Fruit fly (Drosophila melanogaster): ENCODE data around the gene tHMG2.

The tHMG2 gene

DNA sequence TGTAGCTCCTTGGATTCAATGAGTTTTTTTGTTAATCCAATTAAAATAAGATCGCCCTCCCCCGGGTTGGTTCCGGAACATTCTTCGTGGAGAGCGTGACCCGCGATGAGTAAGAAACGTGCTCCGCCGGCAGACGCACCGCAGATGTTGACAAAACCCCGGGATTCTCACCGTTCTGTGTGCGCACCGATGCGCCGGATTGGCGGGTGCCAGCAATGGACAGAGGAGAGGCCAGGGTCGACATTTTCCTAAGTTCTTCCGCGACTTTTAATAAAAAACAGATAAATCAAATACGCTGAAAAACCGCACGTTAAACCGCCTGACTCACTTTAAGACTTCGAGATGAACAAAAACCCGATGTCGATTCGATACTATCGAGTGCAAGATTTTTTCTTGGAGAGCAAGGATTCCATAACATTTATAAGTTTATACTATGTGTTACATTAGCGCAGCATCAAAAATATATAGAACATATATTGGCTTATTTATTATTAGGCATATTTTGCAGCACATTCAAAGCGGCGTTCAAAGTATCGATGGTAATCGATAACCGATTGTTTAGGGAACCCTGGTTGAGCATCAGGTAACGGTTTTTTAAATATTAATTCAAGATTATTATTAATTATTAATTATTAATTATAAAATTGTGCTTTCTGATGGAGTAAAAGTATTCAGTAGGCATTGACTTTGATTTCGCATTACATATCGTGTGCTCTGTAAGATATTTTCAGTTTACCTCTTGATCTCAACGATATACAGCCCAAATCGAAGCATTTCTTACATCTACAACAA is 1.5 kb upstream of the tHMG2 start, which contains the start of the genes CCT1 and tHMG1 (continued):
- no peak for TF ChIP-seq Meics (GFP tag; optimal IDR thresholded peaks at IDR 0.05)
- TF ChIP-seq sc (optimal IDR thresholded peaks at IDR 0.05) = no peak
- TF ChIP-seq sc (GFP tag; optimal IDR thresholded peaks at IDR 0.05) = no peak
- TF ChIP-seq Dp (GFP tag; optimal IDR thresholded peaks at IDR 0.05) = peak; percentile 73
- TF ChIP-seq en (GFP tag; optimal IDR thresholded peaks at IDR 0.05) = no peak
- TF ChIP-seq slp2 (GFP tag; optimal IDR thresholded peaks at IDR 0.05) = no peak
- no peak for TF ChIP-seq CG16863 (GFP tag; optimal IDR thresholded peaks at IDR 0.05)
- TF ChIP-seq CG10267 (tag; optimal IDR thresholded peaks at IDR 0.05) = peak; percentile 42
- TF ChIP-seq CG8388 (GFP tag; optimal IDR thresholded peaks at IDR 0.05) = no peak
- TF ChIP-seq Fer1 (GFP tag; optimal IDR thresholded peaks at IDR 0.05) = no peak
- no peak for TF ChIP-seq CG12942 (GFP tag; optimal IDR thresholded peaks at IDR 0.05)
- TF ChIP-seq CG14965 (GFP tag; optimal IDR thresholded peaks at IDR 0.05; ENCODE audit: borderline replicate concordance) = no peak
- 0 out of 2 replicates have a peak, but pooled peaks have one; percentile 21 for TF ChIP-seq Nf-YA (GFP tag; IDR thresholded peaks at IDR 0.05)
- TF ChIP-seq toy (GFP tag; IDR thresholded peaks at IDR 0.05) = no peak
- no peak for TF ChIP-seq maf-S (GFP tag; optimal IDR thresholded peaks at IDR 0.05)
- TF ChIP-seq cad (GFP tag; optimal IDR thresholded peaks at IDR 0.05) = no peak
- no peak for TF ChIP-seq HLH54F (GFP tag; optimal IDR thresholded peaks at IDR 0.05)
- no peak for TF ChIP-seq CG17359 (tag; optimal IDR thresholded peaks at IDR 0.05)
- TF ChIP-seq CG7928 (GFP tag; optimal IDR thresholded peaks at IDR 0.05) = peak; percentile 93
- no peak for TF ChIP-seq pum (GFP tag; optimal IDR thresholded peaks at IDR 0.05)
- no peak for TF ChIP-seq p53 (GFP tag; optimal IDR thresholded peaks at IDR 0.05)
- TF ChIP-seq CG1647 (GFP tag; optimal IDR thresholded peaks at IDR 0.05) = no peak
- TF ChIP-seq al (GFP tag; IDR thresholded peaks at IDR 0.05) = no peak
- peak; percentile 57 for TF ChIP-seq CG2712 (tag; optimal IDR thresholded peaks at IDR 0.05)
- TF ChIP-seq CG10565 (GFP tag; optimal IDR thresholded peaks at IDR 0.05) = no peak
- TF ChIP-seq Nf-YB (GFP tag; optimal IDR thresholded peaks at IDR 0.05) = no peak
- TF ChIP-seq CG13624 (GFP tag; optimal IDR thresholded peaks at IDR 0.05) = no peak
- no peak for TF ChIP-seq dati (GFP tag; IDR thresholded peaks at IDR 0.05)
- no peak for TF ChIP-seq tup (GFP tag; optimal IDR thresholded peaks at IDR 0.05)
- TF ChIP-seq CG11723 (GFP tag; optimal IDR thresholded peaks at IDR 0.05) = no peak
- no peak for TF ChIP-seq CG17612 (GFP tag; IDR thresholded peaks at IDR 0.05)
- TF ChIP-seq unpg (GFP tag; optimal IDR thresholded peaks at IDR 0.05) = no peak
- TF ChIP-seq fd3F (GFP tag; optimal IDR thresholded peaks at IDR 0.05) = no peak
- no peak for TF ChIP-seq Oli (tag; optimal IDR thresholded peaks at IDR 0.05)
- TF ChIP-seq CG6654 (GFP tag; optimal IDR thresholded peaks at IDR 0.05) = no peak
- no peak for TF ChIP-seq esg (GFP tag; conservative IDR thresholded peaks at IDR 0.05)
- peak; percentile 23 for TF ChIP-seq CG9797 (GFP tag; optimal IDR thresholded peaks at IDR 0.05)
- TF ChIP-seq cas (GFP tag; IDR thresholded peaks at IDR 0.05) = no peak
- peak; percentile 21 for TF ChIP-seq grau (tag; optimal IDR thresholded peaks at IDR 0.05)
- TF ChIP-seq Jarid2 (GFP tag; optimal IDR thresholded peaks at IDR 0.05) = no peak
- TF ChIP-seq tio (GFP tag; optimal IDR thresholded peaks at IDR 0.05) = no peak
- TF ChIP-seq Poxn (GFP tag; IDR thresholded peaks at IDR 0.05) = no peak
- TF ChIP-seq HLH4C (GFP tag; IDR thresholded peaks at IDR 0.05; ENCODE audit: partially characterized antibody) = peak; percentile 95
- no peak for TF ChIP-seq nom (GFP tag; optimal IDR thresholded peaks at IDR 0.05)
- no peak for TF ChIP-seq CG2875 (GFP tag; optimal IDR thresholded peaks at IDR 0.05)
- TF ChIP-seq pnt (GFP tag; optimal IDR thresholded peaks at IDR 0.05) = no peak
- no peak for TF ChIP-seq CG30431 (GFP tag; optimal IDR thresholded peaks at IDR 0.05)
- no peak for TF ChIP-seq HLH3B (GFP tag; IDR thresholded peaks at IDR 0.05)
- TF ChIP-seq H15 (GFP tag; IDR thresholded peaks at IDR 0.05) = no peak
- TF ChIP-seq ac (GFP tag; optimal IDR thresholded peaks at IDR 0.05) = no peak
